5 worm cellular contexts compared by ENCODE assay signal in genomic region chrIV:13882573-13882972, ce11.
TF ChIP-seq lines count a peak whose summit lies in the region.

TSS of gene thoc-7 (plus strand) at chrIV:13882734.

TF ChIP-seq in whole organism, L1 larva, 84 proteins besides CTCF, POLR2A, EP300 and RAD21:
- no peak for TF ChIP-seq vab-15 (tag; optimal IDR thresholded peaks at IDR 0.05; lab: Kevin White, UChicago)
- peak; percentile 62 for TF ChIP-seq nhr-85 (tag; lab: Kevin White, UChicago)
- TF ChIP-seq swsn-7 (tag; optimal IDR thresholded peaks at IDR 0.05; lab: Kevin White, UChicago): no peak
- TF ChIP-seq ces-1 (GFP tag; optimal IDR thresholded peaks at IDR 0.05; lab: Kevin White, UChicago): no peak
- no peak for TF ChIP-seq lin-14 (GFP tag; optimal IDR thresholded peaks at IDR 0.05; lab: Kevin White, UChicago)
- peak; percentile 16 for TF ChIP-seq nhr-71 (tag; optimal IDR thresholded peaks at IDR 0.05; lab: Kevin White, UChicago)
- peak in 1 of 2 experiments; percentile 36 for TF ChIP-seq lsy-2 (tag; optimal IDR thresholded peaks at IDR 0.05; lab: Kevin White, UChicago)
- no peak for TF ChIP-seq hlh-4 (tag; optimal IDR thresholded peaks at IDR 0.05; lab: Kevin White, UChicago)
- TF ChIP-seq grh-1 (GFP tag; IDR thresholded peaks at IDR 0.05; lab: Robert Waterston, UW): 0 out of 2 replicates have a peak, but pooled peaks have one; percentile 9
- TF ChIP-seq zag-1 (tag; optimal IDR thresholded peaks at IDR 0.05; lab: Kevin White, UChicago): no peak
- no peak for TF ChIP-seq nhr-76 (tag; optimal IDR thresholded peaks at IDR 0.05; lab: Kevin White, UChicago)
- TF ChIP-seq snpc-4 (tag; optimal IDR thresholded peaks at IDR 0.05; lab: Kevin White, UChicago): no peak

TF ChIP-seq in whole organism, L2 larva, 48 proteins besides CTCF, POLR2A, EP300 and RAD21:
- no peak for TF ChIP-seq sma-9 (GFP tag; optimal IDR thresholded peaks at IDR 0.05; lab: Kevin White, UChicago)
- no peak for TF ChIP-seq sma-9 (tag; optimal IDR thresholded peaks at IDR 0.05; lab: Kevin White, UChicago)
- TF ChIP-seq nhr-237 (tag; optimal IDR thresholded peaks at IDR 0.05; lab: Kevin White, UChicago): no peak
- TF ChIP-seq nhr-129 (tag; optimal IDR thresholded peaks at IDR 0.05; lab: Kevin White, UChicago): peak; percentile 26

TF ChIP-seq in whole organism, L3 larva, 47 proteins besides CTCF, POLR2A, EP300 and RAD21:
- TF ChIP-seq elt-2 (tag; optimal IDR thresholded peaks at IDR 0.05; lab: Kevin White, UChicago) (no peak), nhr-25 (tag; optimal IDR thresholded peaks at IDR 0.05; lab: Kevin White, UChicago) (no peak), sea-2 (GFP tag; optimal IDR thresholded peaks at IDR 0.05; lab: Kevin White, UChicago) (no peak), nhr-43 (tag; optimal IDR thresholded peaks at IDR 0.05; lab: Kevin White, UChicago; ENCODE audit: poor library complexity, severe bottlenecking) (peak; percentile 15), fkh-10 (GFP tag; optimal IDR thresholded peaks at IDR 0.05; lab: Kevin White, UChicago) (no peak)
TF ChIP-seq in whole organism, L3 larva: peak in this region for 1.

TF ChIP-seq in whole organism, L4 larva, 104 proteins besides CTCF, POLR2A, EP300 and RAD21:
- TF ChIP-seq Y48G9A.11 (GFP tag; IDR thresholded peaks at IDR 0.05; lab: Robert Waterston, UW): peak; percentile 80
- TF ChIP-seq rbr-2 (tag; optimal IDR thresholded peaks at IDR 0.05; lab: Kevin White, UChicago): peak; percentile 5
- TF ChIP-seq egl-43 (GFP tag; IDR thresholded peaks at IDR 0.05; lab: Robert Waterston, UW): 0 out of 2 replicates have a peak, but pooled peaks have one; percentile 58
- no peak for TF ChIP-seq Y5F2A.4 (GFP tag; optimal IDR thresholded peaks at IDR 0.05; lab: Kevin White, UChicago)
- TF ChIP-seq duxl-1 (tag; optimal IDR thresholded peaks at IDR 0.05; lab: Kevin White, UChicago; ENCODE audit: poor library complexity): no peak
- no peak for TF ChIP-seq daf-8 (GFP tag; IDR thresholded peaks at IDR 0.05; lab: Robert Waterston, UW)
- TF ChIP-seq dmd-9 (GFP tag; IDR thresholded peaks at IDR 0.05; lab: Robert Waterston, UW): no peak
- TF ChIP-seq lin-1 (GFP tag; IDR thresholded peaks at IDR 0.05; lab: Robert Waterston, UW): peak; percentile 24; the same call in 1 of the 2 replicates
- no peak for TF ChIP-seq ztf-7 (tag; optimal IDR thresholded peaks at IDR 0.05; lab: Kevin White, UChicago)
- TF ChIP-seq pha-4 (GFP tag; IDR thresholded peaks at IDR 0.05; lab: Robert Waterston, UW): no peak
- TF ChIP-seq pha-4 (tag; optimal IDR thresholded peaks at IDR 0.05; lab: Kevin White, UChicago): no peak
- TF ChIP-seq lin-38 (GFP tag; IDR thresholded peaks at IDR 0.05; lab: Robert Waterston, UW): peak; percentile 58
- peak; percentile 53; the same call in 1 of the 2 replicates for TF ChIP-seq T26A8.4 (GFP tag; IDR thresholded peaks at IDR 0.05; lab: Robert Waterston, UW)
- TF ChIP-seq ama-1 (optimal IDR thresholded peaks at IDR 0.05; lab: Kevin White, UChicago): peak; percentile 71
- peak; percentile 35 for TF ChIP-seq spr-3 (GFP tag; optimal IDR thresholded peaks at IDR 0.05; lab: Kevin White, UChicago)
- peak; percentile 39 for TF ChIP-seq aha-1 (tag; lab: Kevin White, UChicago)
- 0 out of 2 replicates have a peak, but pooled peaks have one; percentile 43 for TF ChIP-seq zfp-3 (GFP tag; conservative IDR thresholded peaks at IDR 0.05; lab: Robert Waterston, UW)
- no peak for TF ChIP-seq php-3 (GFP tag; IDR thresholded peaks at IDR 0.05; lab: Robert Waterston, UW)
- TF ChIP-seq snpc-1.2 (GFP tag; IDR thresholded peaks at IDR 0.05; lab: Robert Waterston, UW): peak; percentile 97
- TF ChIP-seq F44E2.7 (GFP tag; IDR thresholded peaks at IDR 0.05; lab: Robert Waterston, UW): 0 out of 2 replicates have a peak, but pooled peaks have one; percentile 65
- peak; percentile 60 for TF ChIP-seq mdt-29 (GFP tag; IDR thresholded peaks at IDR 0.05; lab: Robert Waterston, UW)
- TF ChIP-seq arid-1 (GFP tag; conservative IDR thresholded peaks at IDR 0.05; lab: Robert Waterston, UW): 0 out of 2 replicates have a peak, but pooled peaks have one; percentile 19
- 0 out of 2 replicates have a peak, but pooled peaks have one; percentile 58 for TF ChIP-seq tra-1 (GFP tag; IDR thresholded peaks at IDR 0.05; lab: Robert Waterston, UW)
- peak; percentile 87 for TF ChIP-seq F49E8.2 (tag; optimal IDR thresholded peaks at IDR 0.05; lab: Kevin White, UChicago; ENCODE audit: borderline replicate concordance)
- TF ChIP-seq zip-2 (tag; optimal IDR thresholded peaks at IDR 0.05; lab: Kevin White, UChicago): no peak
- TF ChIP-seq dmd-8 (GFP tag; IDR thresholded peaks at IDR 0.05; lab: Robert Waterston, UW): peak; percentile 75
- TF ChIP-seq daf-19 (GFP tag; conservative IDR thresholded peaks at IDR 0.05; lab: Robert Waterston, UW): no peak
- TF ChIP-seq nhr-76 (tag; optimal IDR thresholded peaks at IDR 0.05; lab: Kevin White, UChicago): no peak
- TF ChIP-seq ceh-28 (tag; optimal IDR thresholded peaks at IDR 0.05; lab: Kevin White, UChicago): no peak
- TF ChIP-seq daf-16 (GFP tag; optimal IDR thresholded peaks at IDR 0.05; lab: Kevin White, UChicago): no peak
- peak; percentile 6 for TF ChIP-seq daf-16 (tag; optimal IDR thresholded peaks at IDR 0.05; lab: Kevin White, UChicago)
- TF ChIP-seq zag-1 (tag; optimal IDR thresholded peaks at IDR 0.05; lab: Kevin White, UChicago): no peak

TF ChIP-seq in whole organism, young adult, 124 proteins besides CTCF, POLR2A, EP300 and RAD21 (continues in another document):
- no peak for TF ChIP-seq B0019.2 (GFP tag; conservative IDR thresholded peaks at IDR 0.05; lab: Robert Waterston, UW)
- no peak for TF ChIP-seq cebp-1 (GFP tag; IDR thresholded peaks at IDR 0.05; lab: Robert Waterston, UW)
- peak; percentile 18 for TF ChIP-seq cebp-1 (tag; optimal IDR thresholded peaks at IDR 0.05; lab: Kevin White, UChicago)
- no peak for TF ChIP-seq nhr-179 (tag; optimal IDR thresholded peaks at IDR 0.05; lab: Kevin White, UChicago)
- peak; percentile 57 for TF ChIP-seq athp-1 (tag; optimal IDR thresholded peaks at IDR 0.05; lab: Kevin White, UChicago)
- no peak for TF ChIP-seq lsy-27 (tag; optimal IDR thresholded peaks at IDR 0.05; lab: Kevin White, UChicago; ENCODE audit: borderline replicate concordance, insufficient read depth)
- TF ChIP-seq lir-1 (GFP tag; conservative IDR thresholded peaks at IDR 0.05; lab: Robert Waterston, UW): no peak
- peak; percentile 83 for TF ChIP-seq snpc-3.4 (tag; optimal IDR thresholded peaks at IDR 0.05; lab: Kevin White, UChicago)
- TF ChIP-seq F33H1.4 (GFP tag; IDR thresholded peaks at IDR 0.05; lab: Robert Waterston, UW): peak; percentile 60; the same call in 1 of the 2 replicates
- peak; percentile 71 for TF ChIP-seq tbp1 (GFP tag; optimal IDR thresholded peaks at IDR 0.05; lab: Kevin White, UChicago)
- TF ChIP-seq ztf-25 (GFP tag; IDR thresholded peaks at IDR 0.05; lab: Robert Waterston, UW): peak; percentile 70; the same call in 1 of the 2 replicates
- peak; percentile 10 for TF ChIP-seq madf-10 (tag; optimal IDR thresholded peaks at IDR 0.05; lab: Kevin White, UChicago)
- TF ChIP-seq Y79H2A.3 (GFP tag; conservative IDR thresholded peaks at IDR 0.05; lab: Robert Waterston, UW): no peak
- peak; percentile 56 for TF ChIP-seq tlf-1 (GFP tag; optimal IDR thresholded peaks at IDR 0.05; lab: Kevin White, UChicago)
- no peak for TF ChIP-seq snpc-1.1 (tag; optimal IDR thresholded peaks at IDR 0.05; lab: Kevin White, UChicago; ENCODE audit: insufficient read depth)
- TF ChIP-seq hmg-1.2 (GFP tag; IDR thresholded peaks at IDR 0.05; lab: Robert Waterston, UW): peak; percentile 37; the same call in 1 of the 2 replicates
- TF ChIP-seq ceh-58 (GFP tag; IDR thresholded peaks at IDR 0.05; lab: Robert Waterston, UW): peak; percentile 89; the same call in 1 of the 2 replicates
- no peak for TF ChIP-seq him-1 (tag; optimal IDR thresholded peaks at IDR 0.05; lab: Kevin White, UChicago)
- no peak for TF ChIP-seq ZK185.1 (tag; optimal IDR thresholded peaks at IDR 0.05; lab: Kevin White, UChicago; ENCODE audit: poor library complexity, severe bottlenecking)
- TF ChIP-seq K11D2.4 (GFP tag; IDR thresholded peaks at IDR 0.05; lab: Robert Waterston, UW): no peak
- TF ChIP-seq xnd-1 (tag; optimal IDR thresholded peaks at IDR 0.05; lab: Kevin White, UChicago): peak; percentile 24
- TF ChIP-seq egrh-3 (GFP tag; IDR thresholded peaks at IDR 0.05; lab: Robert Waterston, UW): no peak
- TF ChIP-seq pha-4 (tag; optimal IDR thresholded peaks at IDR 0.05; lab: Kevin White, UChicago): no peak
- TF ChIP-seq madf-3 (GFP tag; IDR thresholded peaks at IDR 0.05; lab: Robert Waterston, UW): peak; percentile 75
- TF ChIP-seq unc-130 (GFP tag; optimal IDR thresholded peaks at IDR 0.05; lab: Kevin White, UChicago): no peak
- TF ChIP-seq ztf-28 (GFP tag; IDR thresholded peaks at IDR 0.05; lab: Robert Waterston, UW): no peak
- no peak for TF ChIP-seq attf-5 (GFP tag; optimal IDR thresholded peaks at IDR 0.05; lab: Kevin White, UChicago)
- TF ChIP-seq ceh-100 (GFP tag; IDR thresholded peaks at IDR 0.05; lab: Robert Waterston, UW): 0 out of 2 replicates have a peak, but pooled peaks have one; percentile 39
- TF ChIP-seq C06A6.2 (GFP tag; conservative IDR thresholded peaks at IDR 0.05; lab: Robert Waterston, UW): no peak
- TF ChIP-seq aptf-3 (GFP tag; IDR thresholded peaks at IDR 0.05; lab: Robert Waterston, UW): no peak
- TF ChIP-seq hrde-1 (tag; optimal IDR thresholded peaks at IDR 0.05; lab: Kevin White, UChicago; ENCODE audit: borderline replicate concordance): peak; percentile 50
- TF ChIP-seq T26A5.8 (tag; optimal IDR thresholded peaks at IDR 0.05; lab: Kevin White, UChicago): no peak
- peak; percentile 87; the same call in 1 of the 2 replicates for TF ChIP-seq Y56A3A.18 (GFP tag; IDR thresholded peaks at IDR 0.05; lab: Robert Waterston, UW)
- TF ChIP-seq bed-2 (GFP tag; IDR thresholded peaks at IDR 0.05; lab: Robert Waterston, UW): 0 out of 2 replicates have a peak, but pooled peaks have one; percentile 21
- no peak for TF ChIP-seq ztf-6 (GFP tag; IDR thresholded peaks at IDR 0.05; lab: Robert Waterston, UW)
- TF ChIP-seq ztf-22 (GFP tag; optimal IDR thresholded peaks at IDR 0.05; lab: Kevin White, UChicago): no peak
- TF ChIP-seq ceh-91 (GFP tag; IDR thresholded peaks at IDR 0.05; lab: Robert Waterston, UW): no peak
- no peak for TF ChIP-seq let-526 (GFP tag; IDR thresholded peaks at IDR 0.05; lab: Robert Waterston, UW)
- peak; percentile 91 for TF ChIP-seq B0336.3 (GFP tag; IDR thresholded peaks at IDR 0.05; lab: Robert Waterston, UW)
- peak; percentile 99 for TF ChIP-seq attf-6 (GFP tag; IDR thresholded peaks at IDR 0.05; lab: Robert Waterston, UW)
- TF ChIP-seq pbrm-1 (GFP tag; IDR thresholded peaks at IDR 0.05; lab: Robert Waterston, UW): peak; percentile 70
- no peak for TF ChIP-seq B0261.1 (tag; optimal IDR thresholded peaks at IDR 0.05; lab: Kevin White, UChicago)
- no peak for TF ChIP-seq dpl-1 (GFP tag; optimal IDR thresholded peaks at IDR 0.05; lab: Kevin White, UChicago)
